Worm (Caenorhabditis elegans) whole organism, midembryonic: Measurements from ENCODE around the gene M151.7.

Experiments
- flt-1 ChIP-seq: fragments of 200-800 bp; sonication (Bioruptor generic); IDR thresholded peaks from 2 replicates; pipeline ENCODE4 v1.3.6; 2022; ENCODE audit warnings: missing genetic modification characterization, missing compliant biosample characterization
- med-1 ChIP-seq: sonication (generic microtip); optimal IDR thresholded peaks from 2 replicates; lab custom pipeline; 2017; ENCODE audit warnings: missing genetic modification characterization, mild to moderate bottlenecking, missing compliant biosample characterization, antibody characterized with exemption, missing genetic modification reagents; ENCODE audit not compliant: insufficient read depth

ce11 chrII:3583402-3583801 is 38.7 kb upstream of the M151.7 start, which contains the start of gene srh-60:
- TF ChIP-seq flt-1 (GFP tag; lab: Robert Waterston, UW), result no peak
- TF ChIP-seq med-1 (GFP tag; lab: Kevin White, UChicago), result no peak
